Worm (Caenorhabditis elegans): ENCODE data around the gene col-89.

col-89 gene

ce11 chrIII:4748109-4748508, at the start of gene col-89:
col-89 (plus strand) TSS chrIII:4748127.
- TF ChIP-seq aly-1 (tag; optimal IDR thresholded peaks at IDR 0.05) (no peak), ceh-13 (GFP tag; optimal IDR thresholded peaks at IDR 0.05) (no peak), sea-1 (GFP tag; conservative IDR thresholded peaks at IDR 0.05) (no peak), tbx-11 (GFP tag; IDR thresholded peaks at IDR 0.05) (no peak), hmbx-1 (tag; optimal IDR thresholded peaks at IDR 0.05) (no peak), B0310.2 (tag; optimal IDR thresholded peaks at IDR 0.05) (no peak)

DNA sequence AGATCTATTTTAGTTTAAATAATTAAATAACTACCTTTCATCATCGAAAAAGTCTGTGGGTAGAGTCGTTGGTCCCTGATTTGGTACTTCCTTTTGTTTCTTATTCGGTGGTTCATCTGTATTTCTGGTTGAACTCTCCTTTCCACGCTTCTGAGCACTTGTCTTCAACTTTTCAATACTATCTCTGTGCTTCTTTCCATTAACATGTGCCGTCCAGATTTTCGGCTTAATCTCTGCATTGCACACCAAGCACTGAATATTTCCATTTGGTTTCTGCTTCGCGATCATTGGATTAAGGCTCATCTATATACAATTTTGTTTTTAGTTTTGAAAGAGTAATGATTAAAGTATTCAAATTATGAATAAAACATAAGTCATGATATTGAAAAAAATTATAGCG, 48.0 kb upstream of the col-89 start, which contains the start of gene sel-13:
sel-13 (minus strand) TSS at position 303 of the 400 bp plus-strand sequence.
- TF ChIP-seq B0310.2 (tag; optimal IDR thresholded peaks at IDR 0.05) = no peak
- TF ChIP-seq ets-7 (tag; optimal IDR thresholded peaks at IDR 0.05) = no peak
- TF ChIP-seq hmbx-1 (tag; optimal IDR thresholded peaks at IDR 0.05) = no peak
- no peak for TF ChIP-seq F13C5.2 (tag; optimal IDR thresholded peaks at IDR 0.05)
- no peak for TF ChIP-seq ama-1 (optimal IDR thresholded peaks at IDR 0.05)
- TF ChIP-seq hnd-1 (tag; optimal IDR thresholded peaks at IDR 0.05) = no peak
- TF ChIP-seq aly-1 (tag; optimal IDR thresholded peaks at IDR 0.05) = no peak
- no peak for TF ChIP-seq ceh-36 (tag; optimal IDR thresholded peaks at IDR 0.05)
- TF ChIP-seq scrt-1 (GFP tag; IDR thresholded peaks at IDR 0.05) = no peak
- no peak for TF ChIP-seq tra-4 (tag; optimal IDR thresholded peaks at IDR 0.05)
- no peak for TF ChIP-seq hmg-4 (GFP tag; optimal IDR thresholded peaks at IDR 0.05)
- no peak for TF ChIP-seq ceh-13 (GFP tag; optimal IDR thresholded peaks at IDR 0.05)
- TF ChIP-seq tbx-11 (GFP tag; IDR thresholded peaks at IDR 0.05) = no peak

DNA sequence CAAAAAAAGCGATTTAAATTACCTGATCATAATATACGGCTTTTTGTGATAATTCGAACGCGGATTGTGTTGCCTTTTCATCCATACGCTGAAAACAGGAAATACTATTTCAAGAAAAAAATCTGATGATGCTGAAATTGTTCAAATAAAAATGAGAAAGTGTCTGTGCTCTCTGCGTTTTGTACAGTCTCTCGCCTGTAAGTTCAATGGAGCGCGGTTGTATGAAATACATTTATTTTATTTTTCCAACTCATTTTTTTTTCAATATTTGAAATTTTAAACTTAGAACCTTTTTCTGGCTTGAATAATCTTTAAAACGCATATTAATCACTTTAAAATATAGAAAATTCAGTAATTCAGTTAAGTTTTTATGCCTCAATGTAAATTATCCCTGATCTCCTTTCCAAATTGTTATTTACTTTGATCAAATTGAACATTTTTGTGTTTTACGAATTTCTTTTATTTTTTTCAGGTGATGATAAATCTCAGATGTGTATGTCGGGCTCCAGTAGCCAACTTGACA, 43.9 kb upstream of the col-89 start, which contains the start of the genes clp-2 and mrpl-16:
clp-2 (minus strand) TSS at position 94 of the 523 bp plus-strand sequence.
mrpl-16 (plus strand) TSS at position 473 of the 523 bp plus-strand sequence.
- no peak for TF ChIP-seq F13C5.2 (tag; optimal IDR thresholded peaks at IDR 0.05)
- TF ChIP-seq ets-7 (tag; optimal IDR thresholded peaks at IDR 0.05) = no peak
- TF ChIP-seq hmg-4 (GFP tag; optimal IDR thresholded peaks at IDR 0.05) = no peak

- TF ChIP-seq hnd-1 (tag; optimal IDR thresholded peaks at IDR 0.05) (no peak), ets-7 (tag; optimal IDR thresholded peaks at IDR 0.05) (no peak), ceh-13 (GFP tag; optimal IDR thresholded peaks at IDR 0.05) (no peak), aly-1 (tag; optimal IDR thresholded peaks at IDR 0.05) (no peak), tbx-37 (GFP tag; conservative IDR thresholded peaks at IDR 0.05) (no peak), tbx-11 (GFP tag; IDR thresholded peaks at IDR 0.05) (no peak), pes-1 (GFP tag; IDR thresholded peaks at IDR 0.05) (no peak), hmbx-1 (tag; optimal IDR thresholded peaks at IDR 0.05) (no peak), flt-1 (GFP tag; IDR thresholded peaks at IDR 0.05) (no peak), tra-4 (tag; optimal IDR thresholded peaks at IDR 0.05) (no peak), B0310.2 (tag; optimal IDR thresholded peaks at IDR 0.05) (no peak), sea-1 (GFP tag; conservative IDR thresholded peaks at IDR 0.05) (no peak), scrt-1 (GFP tag; IDR thresholded peaks at IDR 0.05) (no peak), ama-1 (optimal IDR thresholded peaks at IDR 0.05) (no peak), hmg-4 (GFP tag; optimal IDR thresholded peaks at IDR 0.05) (no peak), F13C5.2 (tag; optimal IDR thresholded peaks at IDR 0.05) (no peak), ceh-36 (tag; optimal IDR thresholded peaks at IDR 0.05) (no peak)
Observed at ce11 chrIII:4705207-4705606, 42.7 kb upstream of the col-89 start, which contains the start of gene pgap-2. pgap-2 (plus strand) TSS chrIII:4705507.

DNA sequence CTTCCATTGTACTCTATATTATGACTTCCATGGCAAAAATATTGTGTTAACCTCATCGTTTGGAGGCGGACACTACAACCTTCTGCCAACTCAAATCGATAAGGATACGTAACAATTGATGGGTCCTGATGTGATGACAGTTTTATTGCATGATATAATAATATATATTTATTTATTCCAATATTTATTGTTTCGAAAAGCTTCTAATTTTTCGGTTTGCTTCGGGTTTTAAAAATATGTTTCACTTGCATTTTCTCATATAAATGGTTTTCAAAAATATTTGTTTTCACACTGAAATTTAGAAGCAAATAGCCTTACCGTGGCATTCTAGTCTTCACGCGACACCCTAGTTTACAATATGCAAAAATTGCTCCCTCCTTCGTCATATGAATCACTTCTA, 41.2 kb upstream of the col-89 start, which contains the start of gene T04A8.13:
T04A8.13 (plus strand) TSS at position 301 of the 400 bp plus-strand sequence.
- TF ChIP-seq tbx-11 (GFP tag; IDR thresholded peaks at IDR 0.05) (no peak), ceh-36 (tag; optimal IDR thresholded peaks at IDR 0.05) (no peak), tra-4 (tag; optimal IDR thresholded peaks at IDR 0.05) (no peak), aly-1 (tag; optimal IDR thresholded peaks at IDR 0.05) (no peak), scrt-1 (GFP tag; IDR thresholded peaks at IDR 0.05) (no peak), ama-1 (optimal IDR thresholded peaks at IDR 0.05) (no peak), hnd-1 (tag; optimal IDR thresholded peaks at IDR 0.05) (no peak), pes-1 (GFP tag; IDR thresholded peaks at IDR 0.05) (no peak), hmbx-1 (tag; optimal IDR thresholded peaks at IDR 0.05) (no peak), ceh-13 (GFP tag; optimal IDR thresholded peaks at IDR 0.05) (no peak), F13C5.2 (tag; optimal IDR thresholded peaks at IDR 0.05) (no peak), ets-7 (tag; optimal IDR thresholded peaks at IDR 0.05) (no peak), tbx-37 (GFP tag; conservative IDR thresholded peaks at IDR 0.05) (no peak)

DNA sequence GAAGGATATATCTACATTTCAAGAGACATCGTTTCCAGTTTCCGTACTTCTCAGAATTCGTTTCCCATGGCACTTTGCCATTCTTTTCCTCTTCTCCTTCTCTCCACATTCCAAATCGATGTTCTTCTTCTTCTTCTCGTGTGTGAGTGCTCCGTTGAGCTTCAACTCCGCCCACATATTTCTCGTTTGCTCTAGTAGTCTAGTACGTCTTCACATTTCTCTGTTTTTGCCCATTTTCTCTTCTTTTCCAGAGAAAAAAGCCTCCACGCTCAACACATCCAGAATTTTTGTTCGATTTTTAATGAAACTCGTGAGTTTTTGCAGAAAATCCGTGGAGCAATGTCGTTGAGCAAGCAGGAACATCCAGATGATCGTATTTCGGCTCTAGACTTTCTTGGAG, 39.0 kb upstream of the col-89 start, which contains the start of gene T04A8.18:
T04A8.18 (plus strand) TSS at position 301 of the 400 bp plus-strand sequence.
- TF ChIP-seq B0310.2 (tag; optimal IDR thresholded peaks at IDR 0.05) (no peak), ama-1 (optimal IDR thresholded peaks at IDR 0.05) (no peak), pes-1 (GFP tag; IDR thresholded peaks at IDR 0.05) (no peak), F13C5.2 (tag; optimal IDR thresholded peaks at IDR 0.05) (no peak), ets-7 (tag; optimal IDR thresholded peaks at IDR 0.05) (no peak), sea-1 (GFP tag; conservative IDR thresholded peaks at IDR 0.05) (no peak), hmbx-1 (tag; optimal IDR thresholded peaks at IDR 0.05) (no peak), scrt-1 (GFP tag; IDR thresholded peaks at IDR 0.05) (no peak), hnd-1 (tag; optimal IDR thresholded peaks at IDR 0.05) (no peak)

ce11 chrIII:4715088-4715487, 32.8 kb upstream of the col-89 start, which contains the start of gene him-18:
him-18 (minus strand) TSS chrIII:4715188.
- TF ChIP-seq tra-4 (tag; optimal IDR thresholded peaks at IDR 0.05) (no peak), sea-1 (GFP tag; conservative IDR thresholded peaks at IDR 0.05) (no peak), tbx-11 (GFP tag; IDR thresholded peaks at IDR 0.05) (no peak), flt-1 (GFP tag; IDR thresholded peaks at IDR 0.05) (no peak), hmg-4 (GFP tag; optimal IDR thresholded peaks at IDR 0.05) (no peak), tbx-37 (GFP tag; conservative IDR thresholded peaks at IDR 0.05) (no peak), ama-1 (optimal IDR thresholded peaks at IDR 0.05) (no peak), ceh-36 (tag; optimal IDR thresholded peaks at IDR 0.05) (no peak), B0310.2 (tag; optimal IDR thresholded peaks at IDR 0.05) (no peak), ceh-13 (GFP tag; optimal IDR thresholded peaks at IDR 0.05) (no peak), hmbx-1 (tag; optimal IDR thresholded peaks at IDR 0.05) (no peak), F13C5.2 (tag; optimal IDR thresholded peaks at IDR 0.05) (no peak), scrt-1 (GFP tag; IDR thresholded peaks at IDR 0.05) (no peak)

Measured in whole organism, early embryonic.